Fruit fly (Drosophila melanogaster) whole organism, pupa: ENCODE data around the gene Tengl2.

Experiments used
- CG10348 ChIP-seq: fragments of 200-800 bp; sonication (Bioruptor generic); IDR thresholded peaks from 2 replicates; pipeline ENCODE4 v1.3.6; 2022; ENCODE audit warnings: missing biosample characterization, missing genetic modification characterization
- CG12605 ChIP-seq: fragments of 200-800 bp; sonication (Bioruptor generic); IDR thresholded peaks from 2 replicates; pipeline ENCODE4 v1.3.6; 2022; ENCODE audit warnings: missing biosample characterization, missing genetic modification characterization
- CG13204 ChIP-seq: fragments of 200-800 bp; sonication (Bioruptor generic); optimal IDR thresholded peaks from 2 replicates; lab custom pipeline; 2018; ENCODE audit warnings: missing biosample characterization, mild to moderate bottlenecking, missing genetic modification characterization, moderate library complexity
- CG14655 ChIP-seq: fragments of 200-800 bp; sonication (Bioruptor generic); optimal IDR thresholded peaks from 3 replicates; lab custom pipeline; 2017; ENCODE audit warnings: mild to moderate bottlenecking, missing biosample characterization, missing genetic modification reagents, missing genetic modification characterization
- CG15710 ChIP-seq: fragments of 200-800 bp; sonication (Bioruptor generic); optimal IDR thresholded peaks from 2 replicates; lab custom pipeline; 2018; ENCODE audit warnings: missing biosample characterization, mild to moderate bottlenecking, missing genetic modification characterization, moderate library complexity
- CG17806 ChIP-seq: fragments of 200-800 bp; sonication (Bioruptor generic); optimal IDR thresholded peaks from 2 replicates; lab custom pipeline; 2018; ENCODE audit warnings: missing biosample characterization, mild to moderate bottlenecking, missing genetic modification characterization, moderate library complexity
- CG32121 ChIP-seq: fragments of 200-800 bp; sonication (Bioruptor generic); IDR thresholded peaks from 2 replicates; pipeline ENCODE4 v1.3.6; 2022; ENCODE audit warnings: missing biosample characterization, missing genetic modification characterization
- CG34367 ChIP-seq: fragments of 200-800 bp; sonication (Bioruptor generic); optimal IDR thresholded peaks from 2 replicates; lab custom pipeline; 2018; ENCODE audit warnings: missing biosample characterization, mild to moderate bottlenecking, missing genetic modification characterization
- CG4496 ChIP-seq: fragments of 200-800 bp; sonication (Bioruptor generic); IDR thresholded peaks from 3 replicates; pipeline ENCODE4 v1.3.6; 2022; ENCODE audit warnings: missing biosample characterization, missing genetic modification characterization
- CG8159 ChIP-seq: fragments of 200-800 bp; sonication (Bioruptor generic); optimal IDR thresholded peaks from 3 replicates; lab custom pipeline; 2018; ENCODE audit warnings: missing biosample characterization, mild to moderate bottlenecking, missing genetic modification characterization, moderate library complexity
- CG8301 ChIP-seq: fragments of 200-800 bp; sonication (Bioruptor generic); optimal IDR thresholded peaks from 2 replicates; lab custom pipeline; 2018; ENCODE audit warnings: missing biosample characterization, mild to moderate bottlenecking, missing genetic modification characterization
- CG9948 ChIP-seq: fragments of 200-800 bp; sonication (Bioruptor generic); optimal IDR thresholded peaks from 2 replicates; lab custom pipeline; 2018; ENCODE audit warnings: missing biosample characterization, mild to moderate bottlenecking, missing genetic modification characterization, moderate library complexity
- D1 ChIP-seq: fragments of 200-800 bp; sonication (Bioruptor generic); optimal IDR thresholded peaks from 2 replicates; lab custom pipeline; 2018; ENCODE audit warnings: missing biosample characterization, mild to moderate bottlenecking, missing genetic modification characterization, moderate library complexity
- EcR ChIP-seq: fragments of 200-800 bp; sonication (Bioruptor generic); optimal IDR thresholded peaks from 3 replicates; lab custom pipeline; 2019; ENCODE audit warnings: missing biosample characterization, missing genetic modification characterization, mild to moderate bottlenecking, moderate library complexity, missing genetic modification reagents
- Ets98B ChIP-seq: fragments of 200-800 bp; sonication (Bioruptor generic); IDR thresholded peaks from 2 replicates; pipeline ENCODE4 v1.3.6; 2022; ENCODE audit warnings: missing biosample characterization, missing genetic modification characterization
- Pif1A ChIP-seq: fragments of 200-800 bp; sonication (Bioruptor generic); optimal IDR thresholded peaks from 3 replicates; lab custom pipeline; 2016; ENCODE audit warnings: missing biosample characterization, missing genetic modification characterization
- Pif1B ChIP-seq: fragments of 200-800 bp; sonication (Bioruptor generic); optimal IDR thresholded peaks from 3 replicates; lab custom pipeline; 2016; ENCODE audit warnings: missing biosample characterization, missing genetic modification characterization
- Snoo ChIP-seq: fragments of 200-800 bp; sonication (Bioruptor generic); optimal IDR thresholded peaks from 3 replicates; lab custom pipeline; 2017; ENCODE audit warnings: missing biosample characterization, mild to moderate bottlenecking, missing genetic modification characterization, inconsistent platforms
- fd96Ca ChIP-seq: fragments of 200-800 bp; sonication (Bioruptor generic); IDR thresholded peaks from 3 replicates; pipeline ENCODE4 v1.3.6; 2022; ENCODE audit warnings: missing biosample characterization, missing genetic modification characterization
- gl ChIP-seq: fragments of 200-800 bp; sonication (Bioruptor generic); optimal IDR thresholded peaks from 2 replicates; lab custom pipeline; 2018; ENCODE audit warnings: missing biosample characterization, mild to moderate bottlenecking, missing genetic modification characterization
- rn ChIP-seq: fragments of 200-800 bp; sonication (Bioruptor generic); IDR thresholded peaks from 2 replicates; pipeline ENCODE4 v1.3.6; 2022; ENCODE audit warnings: missing biosample characterization, missing genetic modification characterization

Gene Tengl2

dm6 chr2L:2194305-2194828, 44.8 kb downstream of the Tengl2 start:
- no peak for TF ChIP-seq Ets98B (GFP tag; lab: Robert Waterston, UW)
- TF ChIP-seq D1 (tag; lab: Kevin White, UChicago), result no peak
- TF ChIP-seq EcR (GFP tag; lab: Kevin White, UChicago), result peak; percentile 42
- TF ChIP-seq CG8159 (tag; lab: Kevin White, UChicago), result no peak

dm6 chr2L:2193357-2193780, 45.8 kb downstream of the Tengl2 start:
- peak; percentile 33 for TF ChIP-seq Pif1B (GFP tag; lab: Kevin White, UChicago)
- TF ChIP-seq CG14655 (GFP tag; lab: Kevin White, UChicago), result peak; percentile 32
- TF ChIP-seq fd96Ca (GFP tag; lab: Robert Waterston, UW), result no peak
- TF ChIP-seq CG13204 (GFP tag; lab: Kevin White, UChicago), result peak; percentile 41
- no peak for TF ChIP-seq CG4496
- TF ChIP-seq CG12605, result no peak
- no peak for TF ChIP-seq rn (GFP tag; lab: Robert Waterston, UW)
- TF ChIP-seq CG32121 (GFP tag; lab: Robert Waterston, UW), result no peak
- TF ChIP-seq CG9948 (tag; lab: Kevin White, UChicago), result no peak
- TF ChIP-seq Pif1A, result peak; percentile 28
- peak; percentile 45 for TF ChIP-seq CG8159 (tag; lab: Kevin White, UChicago)
- TF ChIP-seq CG10348 (GFP tag; lab: Robert Waterston, UW), result no peak
- TF ChIP-seq D1 (tag; lab: Kevin White, UChicago), result no peak
- TF ChIP-seq CG17806 (tag; lab: Kevin White, UChicago), result peak; percentile 32
- peak; percentile 35 for TF ChIP-seq CG8301
- peak; percentile 81 for TF ChIP-seq Snoo (tag; lab: Kevin White, UChicago)
- TF ChIP-seq Ets98B (GFP tag; lab: Robert Waterston, UW), result no peak
- peak; percentile 12 for TF ChIP-seq CG34367
- TF ChIP-seq gl (tag; lab: Kevin White, UChicago), result peak; percentile 65
- TF ChIP-seq CG15710, result peak; percentile 27
- TF ChIP-seq EcR (GFP tag; lab: Kevin White, UChicago), result peak; percentile 87

DNA sequence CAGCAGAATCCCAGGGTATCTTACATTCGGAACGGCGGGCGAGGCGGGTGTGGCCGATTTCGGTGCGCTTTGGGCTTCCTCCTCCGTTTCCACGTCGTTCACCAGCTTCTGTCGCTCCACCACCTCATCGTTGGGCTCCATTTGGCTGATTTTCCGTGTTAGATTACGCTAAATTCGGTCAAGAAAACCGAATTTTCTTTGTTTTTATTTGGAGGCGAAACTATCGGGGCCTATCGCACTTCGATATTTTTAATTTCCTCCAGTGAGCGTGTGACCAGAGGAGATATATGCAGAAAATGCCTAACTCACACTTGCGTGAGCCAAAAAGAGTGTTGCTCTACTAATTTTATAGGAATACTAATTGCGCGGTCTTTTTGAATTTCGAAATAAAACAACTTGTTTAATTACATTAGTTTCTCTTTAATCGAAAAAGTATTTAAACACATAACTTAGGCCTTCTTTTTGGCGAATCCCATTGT, 47.0 kb downstream of the Tengl2 start, which contains the start of gene CG10874:
Gene CG10874, minus strand, starts transcription at position 264 of the 479 bp plus-strand sequence.
- no peak for TF ChIP-seq CG8301
- no peak for TF ChIP-seq CG4496
- no peak for TF ChIP-seq CG10348 (GFP tag; lab: Robert Waterston, UW)
- no peak for TF ChIP-seq CG13204 (GFP tag; lab: Kevin White, UChicago)
- TF ChIP-seq CG14655 (GFP tag; lab: Kevin White, UChicago), result no peak

DNA sequence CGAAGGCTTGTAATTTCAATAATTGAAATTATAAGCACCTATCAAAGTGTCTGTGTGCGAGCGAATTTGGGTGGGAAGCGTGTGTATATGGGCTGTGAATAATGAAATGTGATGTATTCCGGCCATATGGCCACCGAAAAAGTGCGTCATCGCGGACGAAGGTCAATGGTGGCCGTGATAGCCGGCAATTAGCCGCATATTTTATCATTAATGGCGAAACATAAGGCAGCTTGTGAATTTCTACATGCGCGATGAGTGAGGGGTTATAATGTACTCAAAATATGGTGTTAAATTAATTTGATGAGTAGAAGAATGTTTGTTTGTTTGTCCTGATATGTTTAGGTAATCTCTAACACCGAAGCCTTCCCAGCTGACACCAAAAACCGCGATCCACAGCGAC, 47.8 kb downstream of the Tengl2 start:
- TF ChIP-seq CG32121 (GFP tag; lab: Robert Waterston, UW) (no peak), CG12605 (no peak), CG34367 (no peak), CG8159 (tag; lab: Kevin White, UChicago) (no peak), CG10348 (GFP tag; lab: Robert Waterston, UW) (no peak), Snoo (tag; lab: Kevin White, UChicago) (no peak), Pif1B (GFP tag; lab: Kevin White, UChicago) (no peak), rn (GFP tag; lab: Robert Waterston, UW) (no peak), CG8301 (no peak), Ets98B (GFP tag; lab: Robert Waterston, UW) (no peak), D1 (tag; lab: Kevin White, UChicago) (no peak)
- TF ChIP-seq, all 21 proteins: peak for 0

DNA sequence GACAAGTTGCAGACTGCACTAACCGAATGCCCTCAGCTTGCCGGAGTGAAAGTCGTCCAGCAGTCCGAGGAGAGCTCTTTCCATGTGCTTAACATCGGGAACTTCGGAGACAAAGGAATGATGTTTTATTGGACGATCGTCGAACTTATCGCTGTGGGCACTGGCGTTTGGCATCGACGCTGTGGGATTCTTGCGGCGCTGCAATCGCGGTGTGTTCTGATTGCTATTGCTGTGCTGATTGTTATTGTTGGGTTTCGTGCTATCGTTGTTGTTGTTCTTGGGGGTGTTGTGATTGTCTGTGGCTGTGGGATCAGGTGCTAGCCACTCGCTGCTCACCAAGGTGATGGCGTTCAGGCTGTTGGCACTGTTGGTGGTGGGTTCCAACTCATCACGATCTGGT, 48.5 kb downstream of the Tengl2 start:
- no peak for TF ChIP-seq CG34367
- TF ChIP-seq CG14655 (GFP tag; lab: Kevin White, UChicago), result no peak
- TF ChIP-seq Snoo (tag; lab: Kevin White, UChicago), result no peak
- TF ChIP-seq CG15710, result no peak
- TF ChIP-seq CG8159 (tag; lab: Kevin White, UChicago), result no peak
- no peak for TF ChIP-seq CG13204 (GFP tag; lab: Kevin White, UChicago)
- TF ChIP-seq CG8301, result no peak
- no peak for TF ChIP-seq EcR (GFP tag; lab: Kevin White, UChicago)
- no peak for TF ChIP-seq gl (tag; lab: Kevin White, UChicago)
- TF ChIP-seq fd96Ca (GFP tag; lab: Robert Waterston, UW), result no peak
- TF ChIP-seq CG17806 (tag; lab: Kevin White, UChicago), result no peak
- TF ChIP-seq, all 21 proteins: peak for 0

DNA sequence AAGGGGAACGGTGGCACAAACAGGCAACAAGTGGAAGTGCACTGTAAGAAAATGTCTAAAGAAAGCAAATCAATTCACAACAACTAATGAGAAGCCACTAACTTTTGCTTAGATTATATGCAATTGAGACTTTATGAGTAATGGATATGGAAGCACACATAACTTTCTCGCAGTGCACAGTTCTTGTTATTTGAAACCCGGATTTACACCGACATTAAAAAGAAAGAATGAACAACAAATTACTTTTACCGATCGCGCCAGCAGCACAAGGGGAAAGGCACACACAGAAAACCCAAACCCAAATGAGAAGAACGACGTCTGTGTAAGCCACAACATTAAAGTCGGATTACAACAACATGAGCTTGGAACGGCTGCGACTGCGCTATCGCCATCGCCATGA, 50.1 kb downstream of the Tengl2 start:
- TF ChIP-seq CG12605 (peak; percentile 59; the same call in 1 of the 2 replicates), CG4496 (peak; percentile 81), CG9948 (tag; lab: Kevin White, UChicago) (peak; percentile 45), Pif1B (GFP tag; lab: Kevin White, UChicago) (peak; percentile 64), Pif1A (peak; percentile 71), Snoo (tag; lab: Kevin White, UChicago) (peak; percentile 82), rn (GFP tag; lab: Robert Waterston, UW) (no peak), gl (tag; lab: Kevin White, UChicago) (no peak), CG13204 (GFP tag; lab: Kevin White, UChicago) (no peak), CG14655 (GFP tag; lab: Kevin White, UChicago) (peak; percentile 77), CG10348 (GFP tag; lab: Robert Waterston, UW) (0 out of 2 replicates have a peak, but pooled peaks have one; percentile 20), CG15710 (peak; percentile 36), fd96Ca (GFP tag; lab: Robert Waterston, UW) (peak; percentile 62; the same call in 2 of the 3 replicates), CG32121 (GFP tag; lab: Robert Waterston, UW) (no peak), EcR (GFP tag; lab: Kevin White, UChicago) (no peak), Ets98B (GFP tag; lab: Robert Waterston, UW) (peak; percentile 58), CG8159 (tag; lab: Kevin White, UChicago) (peak; percentile 48), CG34367 (peak; percentile 28), D1 (tag; lab: Kevin White, UChicago) (no peak), CG17806 (tag; lab: Kevin White, UChicago) (peak; percentile 56), CG8301 (peak; percentile 78)
- TF ChIP-seq, all 21 proteins: peak for 15
